Fruit fly (Drosophila melanogaster): ENCODE data around the gene Eip74EF.

DNA sequence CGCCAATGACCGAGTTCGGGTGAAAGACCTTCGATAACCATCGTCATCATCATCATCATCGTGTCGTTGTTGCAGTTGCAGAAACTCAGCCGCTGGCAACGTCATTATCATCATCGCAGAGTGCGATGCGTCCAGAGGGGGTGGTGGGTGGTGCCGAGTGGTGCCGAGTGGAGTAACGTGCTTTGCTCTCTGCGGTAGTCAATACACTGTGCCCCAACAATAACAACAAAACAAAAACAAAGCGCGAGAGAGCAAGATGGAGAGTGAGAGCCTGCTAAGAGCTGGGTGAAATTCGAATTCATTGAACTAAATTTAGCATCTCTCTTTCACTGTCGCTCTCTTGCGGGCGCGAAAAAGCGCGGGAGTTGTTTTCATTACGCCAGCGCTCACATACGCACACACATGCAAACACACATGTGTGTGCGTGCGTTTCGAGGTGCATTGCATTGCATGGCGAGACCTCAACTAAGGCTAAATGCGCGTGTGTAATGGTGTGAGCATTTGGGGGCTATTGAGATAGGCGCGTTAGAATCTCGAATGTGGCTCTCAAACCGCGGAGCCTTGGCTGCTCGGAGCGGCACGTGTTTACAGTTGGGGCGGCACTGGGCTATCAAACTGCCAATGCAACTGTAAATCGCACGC is 7.1 kb downstream of the Eip74EF start:
- TF ChIP-seq Eip78C (GFP tag), result peak; percentile 17
- no peak for TF ChIP-seq topi (GFP tag; optimal IDR thresholded peaks at IDR 0.05)
- TF ChIP-seq acj6 (GFP tag; optimal IDR thresholded peaks at IDR 0.05), result no peak
- no peak for TF ChIP-seq CG11902 (GFP tag; optimal IDR thresholded peaks at IDR 0.05)

Data from whole organism, prepupa.